Fruit fly (Drosophila melanogaster): ENCODE results near the gene rha.

Gene rha

DNA sequence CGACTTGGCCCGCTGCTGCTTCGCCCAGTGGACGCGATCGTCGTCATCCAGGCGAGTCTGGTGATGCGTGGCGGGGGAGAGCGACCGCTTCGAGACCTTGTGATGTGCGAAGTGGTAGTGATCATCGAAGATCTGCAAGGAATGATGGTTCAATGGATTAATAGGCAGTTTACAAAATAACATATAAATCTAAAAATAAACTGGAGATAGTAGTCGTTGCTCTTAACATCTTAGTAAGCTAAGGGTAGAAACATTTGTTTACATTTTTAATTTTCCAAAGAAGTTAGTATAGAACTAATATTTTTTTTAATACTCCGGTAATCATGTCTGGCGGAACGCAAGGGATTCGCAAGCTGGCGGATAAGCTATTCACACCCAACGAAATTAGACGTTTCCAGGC is 17.9 kb downstream of the rha start, which contains the start of gene ND-49L:
ND-49L (plus strand) TSS at position 301 of the 400 bp plus-strand sequence.
- TF ChIP-seq CG10669 (GFP tag; optimal IDR thresholded peaks at IDR 0.05) (no peak), CG8119 (GFP tag; IDR thresholded peaks at IDR 0.05) (no peak), Met (GFP tag; optimal IDR thresholded peaks at IDR 0.05) (no peak), CG31627 (GFP tag; optimal IDR thresholded peaks at IDR 0.05) (no peak), CG10631 (GFP tag; optimal IDR thresholded peaks at IDR 0.05) (no peak), CG11762 (GFP tag; optimal IDR thresholded peaks at IDR 0.05; ENCODE audit: insufficient read depth) (no peak)

DNA sequence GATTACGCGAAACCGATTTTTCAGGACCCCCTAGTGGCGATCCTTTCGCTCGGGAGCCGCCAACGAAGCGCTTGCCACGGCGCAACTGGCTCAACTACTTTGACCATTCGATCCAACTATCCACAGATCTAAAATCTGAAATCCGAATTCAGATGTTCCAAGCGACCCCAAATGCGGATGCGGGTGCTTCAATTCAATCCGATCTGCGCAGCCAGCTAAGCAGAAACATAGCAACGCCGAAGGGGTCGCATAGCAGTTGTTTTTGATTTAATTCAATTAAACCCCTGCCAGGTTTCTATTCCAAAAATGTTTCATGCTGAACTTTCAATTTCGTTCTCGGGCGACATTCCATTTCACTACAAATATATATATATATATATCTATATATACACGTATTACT is 42.6 kb downstream of the rha start, which contains the start of gene alrm:
alrm (minus strand) TSS at position 101 of the 400 bp plus-strand sequence.
- TF ChIP-seq CG8632 (GFP tag; optimal IDR thresholded peaks at IDR 0.05) (no peak), eg (GFP tag; IDR thresholded peaks at IDR 0.05) (no peak), Gug (GFP tag; IDR thresholded peaks at IDR 0.05) (no peak), Met (GFP tag; optimal IDR thresholded peaks at IDR 0.05) (no peak), Eip75B (GFP tag; optimal IDR thresholded peaks at IDR 0.05) (no peak)

DNA sequence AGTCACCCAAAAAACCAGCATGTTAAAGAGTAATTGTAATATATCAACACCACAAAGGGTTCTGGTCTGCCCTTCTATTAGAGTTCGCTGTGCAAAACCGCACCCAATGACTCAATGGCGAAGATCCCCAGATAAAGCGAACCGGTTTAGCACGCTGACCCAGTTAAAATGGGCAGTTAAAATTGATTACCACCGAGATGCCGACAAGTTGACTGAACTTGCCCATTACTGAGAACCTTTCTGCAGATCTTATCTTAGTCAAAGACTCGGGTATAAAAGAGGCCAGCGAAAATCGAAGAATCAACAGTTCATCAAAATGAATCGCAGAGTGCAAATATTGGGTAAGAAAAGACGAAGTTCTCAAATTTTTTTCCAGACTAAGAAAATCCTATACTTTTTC is 43.3 kb downstream of the rha start, which contains the start of gene CG31437:
CG31437 (plus strand) TSS at position 301 of the 400 bp plus-strand sequence.
- TF ChIP-seq CG3919 (GFP tag; optimal IDR thresholded peaks at IDR 0.05) (no peak), fd85E (GFP tag; optimal IDR thresholded peaks at IDR 0.05) (no peak), Gug (GFP tag; IDR thresholded peaks at IDR 0.05) (no peak), CG7368 (GFP tag; optimal IDR thresholded peaks at IDR 0.05) (no peak)

DNA sequence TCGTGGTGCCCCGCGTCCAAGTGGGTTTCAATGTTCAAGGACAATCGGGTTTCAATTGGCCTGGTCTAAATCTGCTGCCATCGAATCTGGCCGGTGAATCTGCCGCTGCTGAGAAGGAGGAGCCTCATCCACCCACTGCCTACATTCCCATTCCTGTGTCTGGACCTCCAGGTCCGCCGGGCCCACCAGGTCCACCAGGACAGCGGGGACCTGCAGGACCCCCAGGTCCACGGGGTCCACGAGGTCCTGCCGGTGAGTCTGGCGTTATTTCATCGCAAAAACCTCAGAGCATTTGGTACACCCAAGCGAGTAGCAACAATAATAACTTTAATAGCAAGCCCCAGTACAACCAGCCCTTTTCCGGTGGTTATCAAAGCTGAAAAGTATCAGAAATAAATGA is 44.2 kb downstream of the rha start:
- no peak for TF ChIP-seq Sox102F (GFP tag; optimal IDR thresholded peaks at IDR 0.05)
- TF ChIP-seq achi (GFP tag; optimal IDR thresholded peaks at IDR 0.05), result no peak
- no peak for TF ChIP-seq CG31627 (GFP tag; optimal IDR thresholded peaks at IDR 0.05)
- no peak for TF ChIP-seq CG4318 (GFP tag; optimal IDR thresholded peaks at IDR 0.05)
- no peak for TF ChIP-seq CG6808 (GFP tag; optimal IDR thresholded peaks at IDR 0.05)
- no peak for TF ChIP-seq CG11294 (GFP tag; IDR thresholded peaks at IDR 0.05)
- no peak for TF ChIP-seq esn (GFP tag; optimal IDR thresholded peaks at IDR 0.05)
- no peak for TF ChIP-seq CG11902 (GFP tag; optimal IDR thresholded peaks at IDR 0.05)
- no peak for TF ChIP-seq Ets21C (GFP tag; optimal IDR thresholded peaks at IDR 0.05)
- no peak for TF ChIP-seq Eip93F (GFP tag; optimal IDR thresholded peaks at IDR 0.05)
- no peak for TF ChIP-seq CG11762 (GFP tag; optimal IDR thresholded peaks at IDR 0.05; ENCODE audit: insufficient read depth)
- no peak for TF ChIP-seq Ets96B (tag; optimal IDR thresholded peaks at IDR 0.05)
- no peak for TF ChIP-seq Smox (GFP tag; optimal IDR thresholded peaks at IDR 0.05)

DNA sequence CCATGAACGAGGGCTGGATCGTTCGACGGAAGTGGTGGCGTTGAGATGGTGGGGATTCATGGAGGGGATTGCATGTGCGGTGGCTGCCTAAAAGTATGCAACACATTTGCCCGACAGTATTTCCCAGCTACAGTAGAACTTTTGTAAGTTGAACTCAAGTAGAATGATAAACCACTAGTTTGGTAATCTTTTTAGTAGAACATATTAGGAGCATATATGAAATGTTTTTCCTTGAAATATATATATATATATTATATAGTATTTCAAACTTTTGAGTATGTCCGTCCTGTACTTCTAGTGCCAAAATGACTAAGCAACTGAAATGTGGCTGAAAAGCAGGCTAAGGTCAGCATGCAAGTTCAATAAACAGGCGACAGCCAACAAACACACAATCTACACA is 48.5 kb downstream of the rha start:
- peak; percentile 20 for TF ChIP-seq achi (GFP tag; optimal IDR thresholded peaks at IDR 0.05)
- TF ChIP-seq CG6792 (GFP tag; optimal IDR thresholded peaks at IDR 0.05), result no peak
- peak; percentile 29 for TF ChIP-seq CG3919 (GFP tag; optimal IDR thresholded peaks at IDR 0.05)
- TF ChIP-seq CG6163 (GFP tag; IDR thresholded peaks at IDR 0.05), result 0 out of 3 replicates have a peak, but pooled peaks have one; percentile 31
- TF ChIP-seq Hr38 (GFP tag; optimal IDR thresholded peaks at IDR 0.05), result no peak
- peak; percentile 42 for TF ChIP-seq CG34406 (GFP tag; optimal IDR thresholded peaks at IDR 0.05)
- peak; percentile 64; the same call in 2 of the 3 replicates for TF ChIP-seq eg (GFP tag; IDR thresholded peaks at IDR 0.05)
- peak; percentile 58 for TF ChIP-seq CG32006 (GFP tag; optimal IDR thresholded peaks at IDR 0.05)
- TF ChIP-seq Eip93F (GFP tag; optimal IDR thresholded peaks at IDR 0.05), result no peak
- no peak for TF ChIP-seq Ets96B (tag; optimal IDR thresholded peaks at IDR 0.05)
- TF ChIP-seq CG10631 (GFP tag; optimal IDR thresholded peaks at IDR 0.05), result peak; percentile 31
- peak; percentile 27 for TF ChIP-seq CG8632 (GFP tag; optimal IDR thresholded peaks at IDR 0.05)
- TF ChIP-seq CG15336 (GFP tag; IDR thresholded peaks at IDR 0.05), result peak; percentile 57; the same call in 1 of the 2 replicates
- TF ChIP-seq Gug (GFP tag; IDR thresholded peaks at IDR 0.05), result peak; percentile 54
- TF ChIP-seq OdsH (GFP tag; optimal IDR thresholded peaks at IDR 0.05), result peak; percentile 22
- no peak for TF ChIP-seq Sox15 (GFP tag; optimal IDR thresholded peaks at IDR 0.05)
- TF ChIP-seq acj6 (GFP tag; optimal IDR thresholded peaks at IDR 0.05), result peak; percentile 24

Data from whole organism, prepupa.